Worm (Caenorhabditis elegans): ENCODE results near the gene tsp-5.
"Not testable (repeated sequence)": the region's sequence is repeated elsewhere in the genome, so short reads cannot be mapped to it uniquely, and the experiment has no call there.

tsp-5 gene

DNA sequence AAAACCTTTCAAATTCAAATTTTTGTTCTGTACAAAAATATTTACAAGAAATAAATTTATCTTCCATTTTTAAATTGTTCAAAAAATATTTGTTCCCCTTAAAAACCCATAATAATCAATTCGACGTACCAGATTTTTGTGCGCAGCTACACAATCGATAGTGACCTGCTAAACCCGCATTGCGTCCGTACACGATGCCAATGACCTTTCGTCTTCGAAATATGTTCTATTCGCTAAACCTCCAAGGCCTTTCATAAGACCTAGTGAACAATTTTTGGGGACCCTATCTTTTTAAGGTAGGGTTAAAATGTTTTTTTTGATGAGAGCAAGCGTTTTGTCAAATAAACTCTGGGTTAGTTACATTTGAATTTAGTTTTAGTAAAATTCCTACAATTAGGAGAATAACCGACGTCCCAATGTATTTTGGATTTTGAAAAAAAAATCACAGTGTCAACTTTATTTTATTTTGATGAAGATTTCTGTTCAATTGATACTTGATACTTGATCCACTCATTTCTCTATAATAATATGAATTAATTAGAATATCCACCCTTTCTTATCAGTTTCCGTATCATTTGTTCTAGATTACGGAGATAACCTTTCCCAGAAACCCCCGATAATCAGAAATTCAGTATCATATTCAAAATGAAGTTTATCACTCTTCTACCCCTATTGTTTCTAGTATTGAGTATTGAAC is 10.6 kb upstream of the tsp-5 start, which contains the start of gene Y45F10B.59:
TSS of gene Y45F10B.59 (plus strand) at position 647 of the 697 bp plus-strand sequence.
- no peak for TF ChIP-seq tab-1 (GFP tag; IDR thresholded peaks at IDR 0.05)
- TF ChIP-seq med-1 (GFP tag; optimal IDR thresholded peaks at IDR 0.05; ENCODE audit: insufficient read depth), result no peak
- no peak for TF ChIP-seq T22C8.4 (GFP tag; IDR thresholded peaks at IDR 0.05)
- no peak for TF ChIP-seq ztf-23 (GFP tag; IDR thresholded peaks at IDR 0.05)
- TF ChIP-seq ref-1 (GFP tag; conservative IDR thresholded peaks at IDR 0.05), result no peak
- TF ChIP-seq flt-1 (GFP tag; IDR thresholded peaks at IDR 0.05), result no peak
- no peak for TF ChIP-seq ztf-29 (GFP tag; IDR thresholded peaks at IDR 0.05)
- no peak for TF ChIP-seq cog-1 (tag; optimal IDR thresholded peaks at IDR 0.05)
- TF ChIP-seq klf-2 (GFP tag; conservative IDR thresholded peaks at IDR 0.05), result no peak

DNA sequence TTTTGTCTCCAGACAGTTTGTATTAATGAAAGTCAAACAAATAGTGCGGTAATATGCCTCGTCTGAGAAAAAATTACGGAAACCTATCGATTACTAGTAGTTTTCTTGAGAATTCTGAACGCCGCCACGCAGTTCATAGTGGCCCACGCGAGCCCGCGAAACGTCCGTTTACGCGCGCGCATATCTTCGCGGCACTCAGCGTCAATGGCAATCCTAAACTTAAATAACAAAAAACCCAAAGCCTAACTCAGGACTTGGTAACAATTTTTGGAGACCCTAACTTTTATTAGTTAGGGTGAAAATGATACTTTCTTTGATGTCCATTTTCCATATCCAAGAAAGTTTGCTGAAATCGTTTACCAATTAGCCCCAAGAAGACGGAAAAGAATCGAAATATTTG is 9.9 kb upstream of the tsp-5 start:
- TF ChIP-seq med-1 (GFP tag; optimal IDR thresholded peaks at IDR 0.05; ENCODE audit: insufficient read depth) (no peak), cog-1 (tag; optimal IDR thresholded peaks at IDR 0.05) (no peak), T22C8.4 (GFP tag; IDR thresholded peaks at IDR 0.05) (no peak), klf-2 (GFP tag; conservative IDR thresholded peaks at IDR 0.05) (no peak), tab-1 (GFP tag; IDR thresholded peaks at IDR 0.05) (no peak), ref-1 (GFP tag; conservative IDR thresholded peaks at IDR 0.05) (no peak), flt-1 (GFP tag; IDR thresholded peaks at IDR 0.05) (no peak), ztf-29 (GFP tag; IDR thresholded peaks at IDR 0.05) (no peak), ztf-23 (GFP tag; IDR thresholded peaks at IDR 0.05) (no peak)

DNA sequence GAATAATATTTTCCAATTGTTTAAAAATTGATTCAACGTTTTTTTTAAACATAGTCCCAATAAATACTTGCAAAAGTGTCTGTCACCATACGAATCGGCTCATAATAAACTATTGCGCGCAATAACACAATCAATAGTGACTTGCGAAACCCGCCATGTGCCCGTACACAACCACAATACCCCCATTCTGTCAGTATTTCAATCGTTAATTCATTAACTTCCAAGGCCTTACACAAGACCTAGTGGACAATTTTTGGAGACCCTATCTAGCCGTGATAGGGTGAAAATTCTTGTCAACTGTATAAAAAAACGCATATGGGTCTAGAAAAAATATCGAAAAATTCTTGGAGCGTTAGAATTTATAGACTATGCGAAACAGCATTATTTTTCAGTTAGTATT is 9.1 kb upstream of the tsp-5 start:
- TF ChIP-seq flt-1 (GFP tag; IDR thresholded peaks at IDR 0.05) (no peak), tab-1 (GFP tag; IDR thresholded peaks at IDR 0.05) (no peak), ref-1 (GFP tag; conservative IDR thresholded peaks at IDR 0.05) (no peak), med-1 (GFP tag; optimal IDR thresholded peaks at IDR 0.05; ENCODE audit: insufficient read depth) (no peak), ztf-23 (GFP tag; IDR thresholded peaks at IDR 0.05) (no peak), ztf-29 (GFP tag; IDR thresholded peaks at IDR 0.05) (no peak), klf-2 (GFP tag; conservative IDR thresholded peaks at IDR 0.05) (no peak), cog-1 (tag; optimal IDR thresholded peaks at IDR 0.05) (no peak), T22C8.4 (GFP tag; IDR thresholded peaks at IDR 0.05) (no peak)

DNA sequence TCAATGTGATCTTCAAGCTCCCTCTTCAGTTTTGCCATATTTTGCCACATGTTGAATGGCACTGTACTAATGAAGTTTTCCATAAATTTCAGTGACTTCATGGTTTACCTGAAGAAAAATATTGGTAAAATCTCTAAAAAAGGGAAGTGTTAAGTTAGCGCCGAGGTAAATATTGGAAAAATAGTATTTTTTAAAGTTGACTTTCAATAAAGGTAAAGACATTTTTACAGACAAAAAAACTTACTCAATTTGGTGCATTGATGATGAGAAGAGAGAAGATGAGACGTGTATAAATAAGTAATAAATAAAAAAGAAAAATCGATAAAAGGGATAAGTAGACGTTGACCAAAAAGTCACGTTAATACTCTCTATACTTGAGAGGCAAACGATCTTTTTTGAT is 6.3 kb upstream of the tsp-5 start, which contains the start of gene Y45F10B.9:
TSS of gene Y45F10B.9 (minus strand) at position 101 of the 400 bp plus-strand sequence.
- TF ChIP-seq T22C8.4 (GFP tag; IDR thresholded peaks at IDR 0.05); ref-1 (GFP tag; conservative IDR thresholded peaks at IDR 0.05); med-1 (GFP tag; optimal IDR thresholded peaks at IDR 0.05; ENCODE audit: insufficient read depth): not testable (repeated sequence)

DNA sequence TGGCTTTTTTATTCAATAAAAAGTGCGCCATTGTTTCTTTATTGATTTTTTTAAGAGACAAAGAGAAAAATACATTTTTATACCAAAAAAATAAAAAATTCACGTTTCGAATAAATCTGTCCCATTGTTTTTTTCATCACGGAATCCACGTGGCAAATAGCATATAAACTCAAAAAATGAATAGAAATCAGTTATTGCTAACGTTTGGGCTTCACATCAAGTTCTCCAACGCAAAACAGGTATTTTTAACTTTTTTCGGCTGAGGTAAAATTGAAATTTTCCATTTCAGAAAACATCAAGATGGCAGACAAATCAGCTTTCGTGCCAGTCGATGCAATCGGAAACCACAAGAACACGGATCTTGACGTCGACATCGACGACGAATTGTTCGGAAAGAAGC is 1.8 kb upstream of the tsp-5 start, which contains the start of gene Y45F10B.3:
TSS of gene Y45F10B.3 (plus strand) at position 301 of the 400 bp plus-strand sequence.
- TF ChIP-seq cog-1 (tag; optimal IDR thresholded peaks at IDR 0.05), result no peak
- no peak for TF ChIP-seq med-1 (GFP tag; optimal IDR thresholded peaks at IDR 0.05; ENCODE audit: insufficient read depth)
- no peak for TF ChIP-seq ztf-29 (GFP tag; IDR thresholded peaks at IDR 0.05)
- TF ChIP-seq flt-1 (GFP tag; IDR thresholded peaks at IDR 0.05), result no peak
- TF ChIP-seq klf-2 (GFP tag; conservative IDR thresholded peaks at IDR 0.05), result no peak
- no peak for TF ChIP-seq ztf-23 (GFP tag; IDR thresholded peaks at IDR 0.05)
- no peak for TF ChIP-seq T22C8.4 (GFP tag; IDR thresholded peaks at IDR 0.05)
- TF ChIP-seq ref-1 (GFP tag; conservative IDR thresholded peaks at IDR 0.05), result no peak
- TF ChIP-seq tab-1 (GFP tag; IDR thresholded peaks at IDR 0.05), result no peak

DNA sequence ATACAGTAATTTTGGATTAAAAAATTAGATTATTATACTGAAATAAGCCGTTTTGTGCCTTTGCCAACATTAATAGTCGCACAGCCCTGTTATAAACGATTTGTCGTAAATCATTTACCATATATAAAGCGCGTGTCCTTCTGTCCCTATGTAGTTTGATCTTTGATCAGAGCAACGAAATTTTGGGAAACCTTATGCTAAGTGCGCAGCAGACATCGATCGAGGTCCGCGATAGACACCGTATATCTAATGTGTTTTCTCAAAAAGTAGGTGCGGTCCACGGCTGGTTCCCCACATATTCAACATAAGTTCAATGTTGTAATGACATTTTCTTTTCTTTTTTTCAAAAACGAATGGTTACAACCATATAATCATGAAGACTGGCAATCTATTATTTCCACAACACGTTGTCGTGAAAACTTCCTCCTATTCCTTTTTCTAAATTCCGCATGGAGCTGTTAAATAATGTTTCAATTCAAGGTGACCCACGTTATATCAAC is 3.0 kb downstream of the tsp-5 start, which contains the start of gene sru-9:
TSS of gene sru-9 (plus strand) at position 450 of the 500 bp plus-strand sequence.
- TF ChIP-seq ztf-23 (GFP tag; IDR thresholded peaks at IDR 0.05); ztf-29 (GFP tag; IDR thresholded peaks at IDR 0.05); ref-1 (GFP tag; conservative IDR thresholded peaks at IDR 0.05): not testable (repeated sequence)

DNA sequence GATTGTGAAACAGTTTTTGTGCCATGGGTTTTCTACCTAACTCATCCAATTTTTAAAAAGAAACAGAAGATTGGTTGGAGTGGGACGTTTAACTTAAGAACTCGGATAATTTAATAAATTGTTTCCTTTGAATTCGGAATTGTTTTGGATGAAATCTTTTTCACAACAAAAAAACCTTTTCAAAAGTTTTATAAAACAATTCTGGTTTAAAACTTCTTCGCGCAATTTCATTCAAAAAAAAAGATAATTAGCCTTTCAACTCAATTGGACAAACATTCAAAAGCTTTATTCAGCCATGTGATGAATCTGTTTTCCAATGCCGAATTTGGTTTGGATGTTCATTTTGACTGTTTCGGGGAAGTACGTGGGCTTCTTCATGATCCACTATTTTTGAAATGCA is 4.4 kb downstream of the tsp-5 start, which contains the start of gene Y45F10B.12:
TSS of gene Y45F10B.12 (plus strand) at position 301 of the 400 bp plus-strand sequence.
- no peak for TF ChIP-seq T22C8.4 (GFP tag; IDR thresholded peaks at IDR 0.05)
- TF ChIP-seq cog-1 (tag; optimal IDR thresholded peaks at IDR 0.05), result no peak
- no peak for TF ChIP-seq ref-1 (GFP tag; conservative IDR thresholded peaks at IDR 0.05)
- no peak for TF ChIP-seq tab-1 (GFP tag; IDR thresholded peaks at IDR 0.05)
- no peak for TF ChIP-seq ztf-23 (GFP tag; IDR thresholded peaks at IDR 0.05)
- no peak for TF ChIP-seq ztf-29 (GFP tag; IDR thresholded peaks at IDR 0.05)
- TF ChIP-seq flt-1 (GFP tag; IDR thresholded peaks at IDR 0.05), result no peak
- no peak for TF ChIP-seq klf-2 (GFP tag; conservative IDR thresholded peaks at IDR 0.05)
- no peak for TF ChIP-seq med-1 (GFP tag; optimal IDR thresholded peaks at IDR 0.05; ENCODE audit: insufficient read depth)

DNA sequence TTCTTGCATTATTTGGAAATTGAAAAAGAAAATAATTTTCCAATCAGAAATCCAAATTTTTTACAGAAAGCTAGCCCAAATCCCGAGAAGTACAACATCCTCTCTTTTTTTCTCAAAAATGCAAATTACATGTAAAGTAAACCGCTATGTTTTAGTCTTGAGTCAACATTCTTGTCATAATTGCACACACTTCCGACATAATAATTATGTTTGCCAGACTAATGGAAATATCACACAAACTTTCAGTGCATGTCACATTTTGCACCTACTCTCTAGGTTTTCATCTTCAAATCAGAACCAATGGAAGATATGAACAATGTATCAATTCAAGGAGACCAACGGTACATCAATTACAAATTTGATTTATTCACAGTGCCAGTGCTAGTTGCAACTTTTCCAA is 6.9 kb downstream of the tsp-5 start, which contains the start of gene sru-11:
TSS of gene sru-11 (plus strand) at position 301 of the 400 bp plus-strand sequence.
- no peak for TF ChIP-seq ztf-23 (GFP tag; IDR thresholded peaks at IDR 0.05)
- TF ChIP-seq med-1 (GFP tag; optimal IDR thresholded peaks at IDR 0.05; ENCODE audit: insufficient read depth), result no peak
- TF ChIP-seq klf-2 (GFP tag; conservative IDR thresholded peaks at IDR 0.05), result no peak
- no peak for TF ChIP-seq tab-1 (GFP tag; IDR thresholded peaks at IDR 0.05)
- no peak for TF ChIP-seq ztf-29 (GFP tag; IDR thresholded peaks at IDR 0.05)
- no peak for TF ChIP-seq ref-1 (GFP tag; conservative IDR thresholded peaks at IDR 0.05)
- TF ChIP-seq cog-1 (tag; optimal IDR thresholded peaks at IDR 0.05), result no peak
- no peak for TF ChIP-seq flt-1 (GFP tag; IDR thresholded peaks at IDR 0.05)
- TF ChIP-seq T22C8.4 (GFP tag; IDR thresholded peaks at IDR 0.05), result no peak

DNA sequence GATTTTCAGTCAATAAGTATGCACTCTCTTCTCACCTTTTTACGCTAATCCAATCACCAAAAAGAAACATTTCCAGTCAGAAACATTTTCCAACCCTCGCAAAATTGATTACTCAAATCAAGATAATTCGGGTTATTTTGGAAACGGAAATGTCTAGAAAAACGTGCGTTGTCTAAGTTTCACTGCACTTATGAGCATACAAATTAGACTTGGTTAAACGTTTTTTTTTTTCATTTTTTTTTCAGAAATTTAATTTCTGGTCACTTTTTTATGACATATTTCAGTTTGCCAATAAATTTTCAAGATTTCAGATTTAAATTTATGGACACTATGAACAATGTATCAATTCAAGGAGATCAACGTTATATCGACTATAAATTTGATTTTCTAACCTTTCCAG is 8.6 kb downstream of the tsp-5 start, which contains the start of gene sru-12:
TSS of gene sru-12 (plus strand) at position 301 of the 400 bp plus-strand sequence.
- TF ChIP-seq ref-1 (GFP tag; conservative IDR thresholded peaks at IDR 0.05) (no peak), med-1 (GFP tag; optimal IDR thresholded peaks at IDR 0.05; ENCODE audit: insufficient read depth) (no peak), klf-2 (GFP tag; conservative IDR thresholded peaks at IDR 0.05) (no peak), ztf-23 (GFP tag; IDR thresholded peaks at IDR 0.05) (no peak), tab-1 (GFP tag; IDR thresholded peaks at IDR 0.05) (no peak), ztf-29 (GFP tag; IDR thresholded peaks at IDR 0.05) (no peak), flt-1 (GFP tag; IDR thresholded peaks at IDR 0.05) (no peak), T22C8.4 (GFP tag; IDR thresholded peaks at IDR 0.05) (no peak), cog-1 (tag; optimal IDR thresholded peaks at IDR 0.05) (no peak)
